Worm (Caenorhabditis elegans) whole organism, mixed stage, embryonic: ENCODE measurements around the gene mps-1.

Source experiments
- bed-3 ChIP-seq: fragments of 200-800 bp; sonication (Bioruptor generic); optimal IDR thresholded peaks from 3 replicates; lab custom pipeline; 2018; ENCODE audit warnings: mild to moderate bottlenecking, missing genetic modification characterization, moderate library complexity, missing compliant biosample characterization
- ces-1 ChIP-seq: fragments of 150-350 bp; optimal IDR thresholded peaks from 2 replicates; lab custom pipeline; 2014; ENCODE audit warnings: missing biosample characterization, missing genetic modification reagents, missing genetic modification characterization
- ham-2 ChIP-seq: fragments of 200-800 bp; sonication (Bioruptor generic); optimal IDR thresholded peaks from 2 replicates; lab custom pipeline; 2018; ENCODE audit warnings: mild to moderate bottlenecking, missing genetic modification characterization, missing compliant biosample characterization
- hlh-1 ChIP-seq: fragments of 150-350 bp; optimal IDR thresholded peaks from 2 replicates; lab custom pipeline; 2014; ENCODE audit warnings: missing biosample characterization, missing genetic modification reagents, missing genetic modification characterization
- mab-5 ChIP-seq: fragments of 150-350 bp; optimal IDR thresholded peaks from 2 replicates; lab custom pipeline; 2014; ENCODE audit warnings: missing biosample characterization, missing genetic modification characterization
- nhr-12 ChIP-seq: fragments of 150-350 bp; optimal IDR thresholded peaks from 2 replicates; lab custom pipeline; 2014; ENCODE audit warnings: missing biosample characterization, missing genetic modification characterization
- nhr-2 ChIP-seq: fragments of 150-350 bp; optimal IDR thresholded peaks from 2 replicates; lab custom pipeline; 2014; ENCODE audit warnings: missing biosample characterization, missing genetic modification characterization
- nhr-76 ChIP-seq: sonication (generic microtip); optimal IDR thresholded peaks from 2 replicates; lab custom pipeline; 2017; ENCODE audit warnings: missing biosample characterization, missing genetic modification characterization
- snpc-4 ChIP-seq: fragments of 150-350 bp; optimal IDR thresholded peaks from 2 replicates; lab custom pipeline; 2014; ENCODE audit warnings: missing biosample characterization, missing genetic modification characterization
- sptf-1 ChIP-seq: sonication (generic microtip); optimal IDR thresholded peaks from 2 replicates; lab custom pipeline; 2017; ENCODE audit warnings: mild to moderate bottlenecking, missing genetic modification characterization, moderate library complexity, missing compliant biosample characterization
- zip-8 ChIP-seq: fragments of 150-350 bp; optimal IDR thresholded peaks from 2 replicates; lab custom pipeline; 2014; ENCODE audit warnings: missing biosample characterization, missing genetic modification characterization

DNA sequence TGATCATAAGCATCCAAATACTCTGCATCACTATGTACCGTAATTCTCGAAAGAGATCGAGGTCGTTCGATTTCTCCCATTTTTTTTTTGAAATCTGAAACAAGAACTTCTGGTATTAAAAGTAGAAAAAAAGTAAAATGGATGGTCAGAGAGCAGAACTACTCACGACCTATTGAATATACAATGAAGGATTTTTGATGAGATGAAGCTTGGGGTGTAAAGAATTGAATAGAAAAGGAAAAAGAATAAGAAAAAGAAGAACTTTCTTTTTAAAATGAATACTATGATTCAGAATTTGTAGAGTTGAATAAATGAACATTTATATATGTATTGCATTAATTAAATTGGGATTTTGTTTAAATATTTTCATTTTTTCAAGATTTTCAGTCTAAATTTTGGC lies 39.7 kb upstream of the mps-1 start, which contains the start of gene ttc-39B:
- TF ChIP-seq ces-1 (GFP tag; lab: Kevin White, UChicago) (no peak), hlh-1 (tag; lab: Kevin White, UChicago) (no peak), mab-5 (tag; lab: Kevin White, UChicago) (no peak), nhr-12 (no peak), snpc-4 (no peak), ham-2 (GFP tag; lab: Kevin White, UChicago) (no peak), zip-8 (tag; lab: Kevin White, UChicago) (no peak), bed-3 (GFP tag; lab: Kevin White, UChicago) (no peak), nhr-76 (no peak), nhr-2 (tag; lab: Kevin White, UChicago) (no peak), sptf-1 (tag; lab: Kevin White, UChicago) (no peak)
